Fruit fly (Drosophila melanogaster) whole organism, embryonic: Measurements from ENCODE around the gene CG14174.

Experiments
- Adf1 ChIP-seq: fragments of 200-800 bp; sonication (Bioruptor generic); IDR thresholded peaks from 2 replicates; pipeline ENCODE4 v1.3.6; 2022; ENCODE audit warnings: missing biosample characterization, missing genetic modification characterization
- Awh ChIP-seq: fragments of 200-800 bp; sonication (Bioruptor generic); IDR thresholded peaks from 2 replicates; pipeline ENCODE4, ENCODE4 v1.3.6; 2022; ENCODE audit warnings: missing biosample characterization, missing genetic modification characterization
- CG10959 ChIP-seq: fragments of 200-800 bp; sonication (Bioruptor generic); IDR thresholded peaks from 2 replicates; pipeline ENCODE4 v1.3.6; 2022; ENCODE audit warnings: missing biosample characterization, missing genetic modification characterization
- CG11247 ChIP-seq: fragments of 200-800 bp; sonication (Bioruptor generic); IDR thresholded peaks from 2 replicates; pipeline ENCODE4 v1.3.6; 2022; ENCODE audit warnings: missing biosample characterization, missing genetic modification characterization
- CG13287 ChIP-seq: fragments of 200-800 bp; sonication (Bioruptor generic); IDR thresholded peaks from 2 replicates; pipeline ENCODE4 v1.3.6; 2022; ENCODE audit warnings: missing biosample characterization, missing genetic modification characterization; ENCODE audit not compliant: partially characterized antibody
- CG13424 ChIP-seq: fragments of 200-800 bp; sonication (Bioruptor generic); optimal IDR thresholded peaks from 2 replicates; lab custom pipeline; 2019; ENCODE audit warnings: missing biosample characterization, mild to moderate bottlenecking, missing genetic modification characterization, moderate library complexity
- CG15269 ChIP-seq: fragments of 200-800 bp; sonication (Bioruptor generic); optimal IDR thresholded peaks from 2 replicates; lab custom pipeline; 2018; ENCODE audit warnings: missing biosample characterization, mild to moderate bottlenecking, missing genetic modification characterization, moderate library complexity
- CG15514 ChIP-seq: fragments of 200-800 bp; sonication (Bioruptor generic); optimal IDR thresholded peaks from 3 replicates; lab custom pipeline; 2017; ENCODE audit warnings: missing biosample characterization, missing genetic modification characterization, mild to moderate bottlenecking, moderate library complexity, missing genetic modification reagents
- CG1602 ChIP-seq: fragments of 200-800 bp; sonication (Bioruptor generic); optimal IDR thresholded peaks from 3 replicates; lab custom pipeline; 2016; ENCODE audit warnings: missing biosample characterization, missing genetic modification characterization
- CG17328 ChIP-seq: fragments of 200-800 bp; sonication (Bioruptor generic); IDR thresholded peaks from 2 replicates; pipeline ENCODE4 v1.3.6; 2022; ENCODE audit warnings: missing biosample characterization, missing genetic modification characterization
- CG3163 ChIP-seq: fragments of 200-800 bp; sonication (Bioruptor generic); optimal IDR thresholded peaks from 3 replicates; lab custom pipeline; 2016; ENCODE audit warnings: missing biosample characterization, missing genetic modification characterization
- CG32532 ChIP-seq: fragments of 200-800 bp; sonication (Bioruptor generic); IDR thresholded peaks from 2 replicates; pipeline ENCODE4 v1.3.6; 2022; ENCODE audit warnings: missing biosample characterization, missing genetic modification characterization
- CG32767 ChIP-seq: fragments of 200-800 bp; sonication (Bioruptor generic); IDR thresholded peaks from 2 replicates; pipeline ENCODE4 v1.3.6; 2022; ENCODE audit warnings: missing biosample characterization, missing genetic modification characterization
- CG4328 ChIP-seq: fragments of 200-800 bp; sonication (Bioruptor generic); optimal IDR thresholded peaks from 3 replicates; lab custom pipeline; 2017; ENCODE audit warnings: missing biosample characterization, missing genetic modification reagents, missing genetic modification characterization
- CG4360 ChIP-seq: fragments of 200-800 bp; sonication (Bioruptor generic); IDR thresholded peaks from 2 replicates; pipeline ENCODE4 v1.3.6; 2022; ENCODE audit warnings: missing biosample characterization, missing genetic modification characterization
- CG6765 ChIP-seq: fragments of 200-800 bp; sonication (Bioruptor generic); optimal IDR thresholded peaks from 3 replicates; lab custom pipeline; 2017; ENCODE audit warnings: missing biosample characterization, mild to moderate bottlenecking, missing genetic modification characterization
- CG7786 ChIP-seq: fragments of 200-800 bp; sonication (Bioruptor generic); optimal IDR thresholded peaks from 2 replicates; lab custom pipeline; 2016; ENCODE audit warnings: missing biosample characterization, missing genetic modification characterization
- CG7963 ChIP-seq: fragments of 200-800 bp; sonication (Bioruptor generic); IDR thresholded peaks from 3 replicates; pipeline ENCODE4 v1.3.6; 2022; ENCODE audit warnings: missing biosample characterization, missing genetic modification characterization; ENCODE audit not compliant: partially characterized antibody
- Camta ChIP-seq: fragments of 200-800 bp; sonication (Bioruptor generic); optimal IDR thresholded peaks from 2 replicates; lab custom pipeline; 2016; ENCODE audit warnings: missing biosample characterization, missing genetic modification characterization
- Dad ChIP-seq: fragments of 200-800 bp; sonication (Bioruptor generic); optimal IDR thresholded peaks from 3 replicates; lab custom pipeline; 2016; ENCODE audit warnings: missing biosample characterization, missing genetic modification characterization
- Dek ChIP-seq: fragments of 200-800 bp; sonication (Bioruptor generic); optimal IDR thresholded peaks from 3 replicates; lab custom pipeline; 2019; ENCODE audit warnings: missing biosample characterization, mild to moderate bottlenecking, missing genetic modification characterization, moderate library complexity
- Eip74EF ChIP-seq, 2 experiments: fragments of 200-800 bp in 1 of 2; fragments of >200 bp in 1 of 2; sonication (Bioruptor generic) in 1 of 2; optimal IDR thresholded peaks; 2 replicates each; lab custom pipeline; 2017 to 2019; ENCODE audit warnings: missing biosample characterization in 2 of 2, missing genetic modification characterization in 2 of 2, mild to moderate bottlenecking in 1 of 2, moderate library complexity in 1 of 2
- Fer1 ChIP-seq: fragments of 200-800 bp; sonication (Bioruptor generic); optimal IDR thresholded peaks from 2 replicates; lab custom pipeline; 2017; ENCODE audit warnings: missing biosample characterization, mild to moderate bottlenecking, missing genetic modification characterization
- Fer3 ChIP-seq: fragments of 200-800 bp; sonication (Bioruptor generic); optimal IDR thresholded peaks from 2 replicates; lab custom pipeline; 2018; ENCODE audit warnings: missing biosample characterization, mild to moderate bottlenecking, missing genetic modification characterization, moderate library complexity
- HLH3B ChIP-seq: fragments of 200-800 bp; sonication (Bioruptor generic); IDR thresholded peaks from 2 replicates; pipeline ENCODE4 v1.3.6; 2022; ENCODE audit warnings: missing biosample characterization, missing genetic modification characterization
- Hr51 ChIP-seq, 2 experiments: fragments of 200-800 bp; sonication (Bioruptor generic); optimal IDR thresholded peaks; 2 replicates in 1 of 2; 3 replicates in 1 of 2; lab custom pipeline; 2016 to 2018; ENCODE audit warnings: missing biosample characterization in 2 of 2, missing genetic modification characterization in 2 of 2, mild to moderate bottlenecking in 1 of 2, moderate library complexity in 1 of 2
- Lpt ChIP-seq: fragments of >200 bp; optimal IDR thresholded peaks from 2 replicates; lab custom pipeline; 2018; ENCODE audit warnings: missing biosample characterization, missing genetic modification characterization
- Mes4 ChIP-seq: fragments of 200-800 bp; sonication (Bioruptor generic); optimal IDR thresholded peaks from 2 replicates; lab custom pipeline; 2016; ENCODE audit warnings: missing biosample characterization, missing genetic modification characterization
- Rfx ChIP-seq: fragments of 200-800 bp; sonication (Bioruptor generic); IDR thresholded peaks from 2 replicates; pipeline ENCODE4 v1.3.6; 2022; ENCODE audit warnings: missing biosample characterization, missing genetic modification characterization
- Stat92E ChIP-seq, 3 experiments: fragments of >200 bp in 2 of 3; fragments of 200-800 bp in 1 of 3; sonication (Bioruptor generic) in 1 of 3; optimal IDR thresholded peaks; 2 replicates each; lab custom pipeline; 2017 to 2019; ENCODE audit warnings: missing biosample characterization in 3 of 3, missing genetic modification characterization in 3 of 3, mild to moderate bottlenecking in 1 of 3, moderate library complexity in 1 of 3
- abd-A ChIP-seq: fragments of 200-800 bp; sonication (Bioruptor generic); optimal IDR thresholded peaks from 3 replicates; lab custom pipeline; 2019; ENCODE audit warnings: missing biosample characterization, mild to moderate bottlenecking, missing genetic modification characterization, moderate library complexity
- caup ChIP-seq: fragments of 200-800 bp; sonication (Bioruptor generic); optimal IDR thresholded peaks from 3 replicates; lab custom pipeline; 2017; ENCODE audit warnings: missing biosample characterization, mild to moderate bottlenecking, missing genetic modification characterization, moderate library complexity; ENCODE audit not compliant: severe bottlenecking
- cg ChIP-seq: fragments of 200-800 bp; sonication (Bioruptor generic); optimal IDR thresholded peaks from 3 replicates; lab custom pipeline; 2019; ENCODE audit warnings: missing biosample characterization, mild to moderate bottlenecking, missing genetic modification characterization, moderate library complexity
- ci ChIP-seq: fragments of 200-800 bp; sonication (Bioruptor generic); IDR thresholded peaks from 3 replicates; pipeline ENCODE4 v1.3.6; 2022; ENCODE audit warnings: missing biosample characterization, missing genetic modification characterization
- crc ChIP-seq: fragments of 200-800 bp; sonication (Bioruptor generic); optimal IDR thresholded peaks from 2 replicates; lab custom pipeline; 2016; ENCODE audit warnings: missing biosample characterization, missing genetic modification characterization
- dm ChIP-seq: fragments of 200-800 bp; sonication (Bioruptor generic); optimal IDR thresholded peaks from 3 replicates; lab custom pipeline; 2016; ENCODE audit warnings: missing biosample characterization, missing genetic modification characterization
- fu2 ChIP-seq: fragments of 200-800 bp; sonication (Bioruptor generic); optimal IDR thresholded peaks from 2 replicates; lab custom pipeline; 2016; ENCODE audit warnings: missing biosample characterization, missing genetic modification characterization
- grau ChIP-seq: fragments of 200-800 bp; optimal IDR thresholded peaks from 3 replicates; lab custom pipeline; 2019; ENCODE audit warnings: missing biosample characterization, mild to moderate bottlenecking, missing genetic modification characterization, moderate library complexity
- gro ChIP-seq: fragments of 200-800 bp; sonication (Bioruptor generic); optimal IDR thresholded peaks from 2 replicates; lab custom pipeline; 2016; ENCODE audit warnings: missing biosample characterization, missing genetic modification characterization
- her ChIP-seq: fragments of 200-800 bp; sonication (Bioruptor generic); optimal IDR thresholded peaks from 2 replicates; lab custom pipeline; 2016; ENCODE audit warnings: missing biosample characterization, missing genetic modification characterization
- kay ChIP-seq: fragments of 200-800 bp; sonication (Bioruptor generic); optimal IDR thresholded peaks from 2 replicates; lab custom pipeline; 2016; ENCODE audit warnings: missing biosample characterization, missing genetic modification characterization
- knrl ChIP-seq: fragments of 200-800 bp; sonication (Bioruptor generic); IDR thresholded peaks from 3 replicates; pipeline ENCODE4 v1.3.6; 2022; ENCODE audit warnings: missing biosample characterization, missing genetic modification characterization; ENCODE audit not compliant: partially characterized antibody
- pzg ChIP-seq: fragments of 200-800 bp; sonication (Bioruptor generic); optimal IDR thresholded peaks from 3 replicates; lab custom pipeline; 2018; ENCODE audit warnings: missing biosample characterization, mild to moderate bottlenecking, missing genetic modification characterization, moderate library complexity
- rib ChIP-seq: fragments of 200-800 bp; sonication (Bioruptor generic); IDR thresholded peaks from 2 replicates; pipeline ENCODE4 v1.3.6; 2022; ENCODE audit warnings: missing biosample characterization, missing genetic modification characterization
- sd ChIP-seq: fragments of 200-800 bp; sonication (Bioruptor generic); optimal IDR thresholded peaks from 3 replicates; lab custom pipeline; 2018; ENCODE audit warnings: missing biosample characterization, mild to moderate bottlenecking, missing genetic modification characterization, moderate library complexity
- sens ChIP-seq: fragments of 200-800 bp; sonication (Bioruptor generic); peaks from one replicate; lab custom pipeline; 2016; ENCODE audit warnings: missing biosample characterization, missing genetic modification characterization
- slbo ChIP-seq: fragments of 200-800 bp; sonication (Bioruptor generic); IDR thresholded peaks from 2 replicates; pipeline ENCODE4 v1.3.6; 2022; ENCODE audit warnings: missing biosample characterization, missing genetic modification characterization
- so ChIP-seq: fragments of 200-800 bp; sonication (Bioruptor generic); IDR thresholded peaks from 3 replicates; pipeline ENCODE4 v1.3.6; 2022; ENCODE audit warnings: missing biosample characterization, missing genetic modification characterization

Gene CG14174

dm6 chr3L:9762036-9762597 is 43.0 kb downstream of the CG14174 start (continued):
- TF ChIP-seq CG32532 (GFP tag; lab: Robert Waterston, UW), result 0 out of 2 replicates have a peak, but pooled peaks have one; percentile 21
- peak; percentile 34 for TF ChIP-seq her (GFP tag; lab: Kevin White, UChicago)
- TF ChIP-seq so (GFP tag; lab: Robert Waterston, UW), result peak; percentile 48; the same call in 1 of the 3 replicates
- TF ChIP-seq CG7786 (GFP tag; lab: Kevin White, UChicago), result no peak
- TF ChIP-seq caup, result peak; percentile 45
- TF ChIP-seq ci (GFP tag; lab: Robert Waterston, UW), result peak; percentile 83
- no peak for TF ChIP-seq cg (GFP tag; lab: Kevin White, UChicago)
- no peak for TF ChIP-seq CG1602 (GFP tag; lab: Kevin White, UChicago)
- peak; percentile 3 for TF ChIP-seq Camta
- peak; percentile 4 for TF ChIP-seq kay
- peak; percentile 3 for TF ChIP-seq CG15514 (GFP tag; lab: Kevin White, UChicago)
- TF ChIP-seq fu2 (GFP tag; lab: Kevin White, UChicago), result no peak
- TF ChIP-seq CG17328 (GFP tag; lab: Robert Waterston, UW), result peak; percentile 50; the same call in 1 of the 2 replicates
- no peak for TF ChIP-seq sd
- TF ChIP-seq Mes4, result peak; percentile 26
- TF ChIP-seq Dad (GFP tag; lab: Kevin White, UChicago), result no peak
- peak in 1 of 2 experiments; percentile 18 for TF ChIP-seq Hr51 (GFP tag; optimal IDR thresholded peaks at IDR 0.05; lab: Kevin White, UChicago)
- peak; percentile 46; the same call in 1 of the 2 replicates for TF ChIP-seq CG4360 (GFP tag; lab: Robert Waterston, UW)
- peak; percentile 15 for TF ChIP-seq Fer3 (tag; lab: Kevin White, UChicago)
- peak; percentile 39; the same call in 1 of the 2 replicates for TF ChIP-seq Awh (GFP tag; lab: Robert Waterston, UW)
- peak; percentile 45 for TF ChIP-seq Rfx (GFP tag; lab: Robert Waterston, UW)
- TF ChIP-seq knrl (GFP tag; lab: Robert Waterston, UW), result 0 out of 3 replicates have a peak, but pooled peaks have one; percentile 33
- no peak for TF ChIP-seq crc (GFP tag; lab: Kevin White, UChicago)
- TF ChIP-seq CG10959, result peak; percentile 7; the same call in 1 of the 2 replicates
- peak; percentile 25 for TF ChIP-seq gro (GFP tag; lab: Kevin White, UChicago)

dm6 chr3L:9763389-9763917 is 44.3 kb downstream of the CG14174 start, which contains the start of gene Ae2:
Gene Ae2 (plus strand): TSS chr3L:9763544.
- TF ChIP-seq CG7963 (GFP tag; lab: Robert Waterston, UW), result no peak
- TF ChIP-seq CG6765, result no peak
- TF ChIP-seq CG13424 (tag; lab: Kevin White, UChicago), result no peak
- TF ChIP-seq CG11247 (GFP tag; lab: Robert Waterston, UW), result no peak
- peak; percentile 20; the same call in 1 of the 2 replicates for TF ChIP-seq Adf1 (GFP tag; lab: Robert Waterston, UW)
- TF ChIP-seq rib, result peak; percentile 51; the same call in 1 of the 2 replicates
- no peak for TF ChIP-seq pzg (GFP tag; lab: Kevin White, UChicago)
- no peak for TF ChIP-seq HLH3B (GFP tag; lab: Robert Waterston, UW)
- no peak for TF ChIP-seq CG32767 (GFP tag; lab: Robert Waterston, UW)
- TF ChIP-seq CG15269 (tag; lab: Kevin White, UChicago), result peak; percentile 24
- peak; percentile 93 for TF ChIP-seq CG3163 (GFP tag; lab: Kevin White, UChicago)
- peak; percentile 3 for TF ChIP-seq dm (GFP tag; lab: Kevin White, UChicago)
- TF ChIP-seq Fer1 (GFP tag; lab: Kevin White, UChicago), result peak; percentile 1
- peak in 1 of 3 experiments; percentile 47 for TF ChIP-seq Stat92E (GFP tag; optimal IDR thresholded peaks at IDR 0.05; lab: Kevin White, UChicago)
- TF ChIP-seq CG13287, result peak; percentile 46; the same call in 1 of the 2 replicates
- TF ChIP-seq sd, result peak; percentile 5
- peak; percentile 22; the same call in 1 of the 2 replicates for TF ChIP-seq slbo (GFP tag; lab: Robert Waterston, UW)
- TF ChIP-seq sens (GFP tag; lab: Kevin White, UChicago), result peak; percentile 46
- TF ChIP-seq CG4328 (GFP tag; lab: Kevin White, UChicago), result no peak
- TF ChIP-seq grau, result peak; percentile 3
- peak in 1 of 2 experiments; percentile 45 for TF ChIP-seq Eip74EF (GFP tag; optimal IDR thresholded peaks at IDR 0.05; lab: Kevin White, UChicago)
- TF ChIP-seq Lpt (GFP tag; lab: Kevin White, UChicago), result no peak
- peak; percentile 36 for TF ChIP-seq abd-A (tag; lab: Kevin White, UChicago)
- TF ChIP-seq Dek, result no peak
